In the genomic region with DNA sequence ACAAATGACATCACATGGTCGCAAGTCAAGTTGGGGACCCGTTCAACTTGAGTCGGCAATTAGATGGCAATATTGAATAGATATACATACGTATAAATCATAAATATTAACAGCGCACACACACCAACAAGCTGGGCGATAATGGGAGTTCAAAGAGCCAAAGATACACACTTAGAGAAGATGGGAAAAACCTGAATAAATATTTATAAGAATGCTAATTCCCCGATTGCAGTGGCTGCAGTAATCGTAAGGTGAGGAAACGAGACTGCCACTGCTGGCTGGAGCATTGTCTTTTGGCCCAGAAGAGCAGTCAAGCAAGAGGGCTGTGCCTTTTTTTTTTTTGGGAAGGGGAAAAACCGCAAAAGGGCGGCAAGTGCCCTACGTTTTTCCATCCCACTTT, we compare ENCODE assay signal across 2 fruit fly cellular contexts.
TF ChIP-seq lines count a peak whose summit lies in the region.

No protein-coding gene starts in this region.

- no peak for TF ChIP-seq CTCF in whole organism, embryonic (GFP tag; optimal IDR thresholded peaks at IDR 0.05; lab: Kevin White, UChicago)

TF ChIP-seq in whole organism, embryonic, 481 proteins besides CTCF, POLR2A, EP300 and RAD21:
- TF ChIP-seq otp (GFP tag; IDR thresholded peaks at IDR 0.05; lab: Robert Waterston, UW) (no peak), hbn (GFP tag; IDR thresholded peaks at IDR 0.05; lab: Robert Waterston, UW; ENCODE audit: partially characterized antibody) (no peak), CG11093 (GFP tag; IDR thresholded peaks at IDR 0.05; lab: Robert Waterston, UW) (no peak), Awh (GFP tag; IDR thresholded peaks at IDR 0.05; lab: Robert Waterston, UW) (no peak), vvl (GFP tag; IDR thresholded peaks at IDR 0.05; lab: Robert Waterston, UW) (peak; percentile 60; the same call in 1 of the 2 replicates), shn (GFP tag; optimal IDR thresholded peaks at IDR 0.05; lab: Kevin White, UChicago) (no peak), CrebB (tag; optimal IDR thresholded peaks at IDR 0.05; lab: Kevin White, UChicago) (no peak), Asciz (GFP tag; optimal IDR thresholded peaks at IDR 0.05; lab: Kevin White, UChicago) (no peak), sd (tag; optimal IDR thresholded peaks at IDR 0.05; lab: Kevin White, UChicago) (no peak), CG12104 (GFP tag; optimal IDR thresholded peaks at IDR 0.05; lab: Kevin White, UChicago) (no peak), CG10274 (GFP tag; optimal IDR thresholded peaks at IDR 0.05; lab: Kevin White, UChicago) (no peak), klu (GFP tag; IDR thresholded peaks at IDR 0.05; lab: Robert Waterston, UW) (no peak), chm (GFP tag; IDR thresholded peaks at IDR 0.05; lab: Robert Waterston, UW) (no peak), ssp (GFP tag; IDR thresholded peaks at IDR 0.05; lab: Robert Waterston, UW) (no peak), Med (GFP tag; lab: Kevin White, UChicago) (peak; percentile 62), sens (GFP tag; lab: Kevin White, UChicago) (peak; percentile 60), CG31365 (tag; optimal IDR thresholded peaks at IDR 0.05; lab: Kevin White, UChicago) (no peak), salm (tag; optimal IDR thresholded peaks at IDR 0.05; lab: Kevin White, UChicago) (peak; percentile 8), CG8765 (GFP tag; IDR thresholded peaks at IDR 0.05; lab: Robert Waterston, UW) (no peak), Optix (GFP tag; IDR thresholded peaks at IDR 0.05; lab: Robert Waterston, UW) (0 out of 3 replicates have a peak, but pooled peaks have one; percentile 12), ftz-f1 (GFP tag; optimal IDR thresholded peaks at IDR 0.05; lab: Kevin White, UChicago) (no peak), so (GFP tag; IDR thresholded peaks at IDR 0.05; lab: Robert Waterston, UW) (no peak), maf-S (GFP tag; optimal IDR thresholded peaks at IDR 0.05; lab: Kevin White, UChicago) (no peak), CG1792 (GFP tag; optimal IDR thresholded peaks at IDR 0.05; lab: Kevin White, UChicago) (no peak), ara (GFP tag; IDR thresholded peaks at IDR 0.05; lab: Robert Waterston, UW) (no peak), CG8290 (GFP tag; optimal IDR thresholded peaks at IDR 0.05; lab: Kevin White, UChicago) (no peak), CG8290 (tag; optimal IDR thresholded peaks at IDR 0.05; lab: Kevin White, UChicago) (no peak), CG17568 (GFP tag; optimal IDR thresholded peaks at IDR 0.05; lab: Kevin White, UChicago) (peak; percentile 32), scrt (GFP tag; optimal IDR thresholded peaks at IDR 0.05; lab: Kevin White, UChicago) (no peak), slp2 (GFP tag; optimal IDR thresholded peaks at IDR 0.05; lab: Kevin White, UChicago) (no peak), tup (GFP tag; optimal IDR thresholded peaks at IDR 0.05; lab: Kevin White, UChicago) (no peak), Gsc (GFP tag; IDR thresholded peaks at IDR 0.05; lab: Robert Waterston, UW) (no peak), CG32767 (GFP tag; IDR thresholded peaks at IDR 0.05; lab: Robert Waterston, UW) (no peak), Dll (GFP tag; IDR thresholded peaks at IDR 0.05; lab: Robert Waterston, UW; ENCODE audit: partially characterized antibody) (no peak), Dp (GFP tag; optimal IDR thresholded peaks at IDR 0.05; lab: Kevin White, UChicago) (no peak), CG18262 (tag; optimal IDR thresholded peaks at IDR 0.05; lab: Kevin White, UChicago) (no peak), psq (GFP tag; optimal IDR thresholded peaks at IDR 0.05; lab: Kevin White, UChicago) (no peak), D19B (GFP tag; optimal IDR thresholded peaks at IDR 0.05; lab: Kevin White, UChicago) (no peak), Chrac-16 (GFP tag; optimal IDR thresholded peaks at IDR 0.05; lab: Kevin White, UChicago) (no peak), Hmr (GFP tag; optimal IDR thresholded peaks at IDR 0.05; lab: Kevin White, UChicago) (no peak), CG9876 (GFP tag; optimal IDR thresholded peaks at IDR 0.05; lab: Kevin White, UChicago) (no peak), CG6689 (GFP tag; IDR thresholded peaks at IDR 0.05; lab: Robert Waterston, UW) (no peak), GATAe (GFP tag; conservative IDR thresholded peaks at IDR 0.05; lab: Robert Waterston, UW) (no peak), C15 (GFP tag; IDR thresholded peaks at IDR 0.05; lab: Robert Waterston, UW) (no peak), tll (GFP tag; optimal IDR thresholded peaks at IDR 0.05; lab: Kevin White, UChicago) (no peak), stc (GFP tag; IDR thresholded peaks at IDR 0.05; lab: Robert Waterston, UW) (no peak)

TF ChIP-seq in whole organism, prepupa, 60 proteins besides CTCF, POLR2A, EP300 and RAD21:
- no peak for TF ChIP-seq salr (GFP tag; optimal IDR thresholded peaks at IDR 0.05; lab: Kevin White, UChicago)
- TF ChIP-seq fkh (GFP tag; optimal IDR thresholded peaks at IDR 0.05; lab: Kevin White, UChicago): peak; percentile 52
- no peak for TF ChIP-seq net (GFP tag; optimal IDR thresholded peaks at IDR 0.05; lab: Kevin White, UChicago)
- no peak for TF ChIP-seq Eip93F (GFP tag; optimal IDR thresholded peaks at IDR 0.05; lab: Kevin White, UChicago)
